Fruit fly (Drosophila melanogaster): ENCODE results near the gene CG43965.

Gene CG43965

DNA sequence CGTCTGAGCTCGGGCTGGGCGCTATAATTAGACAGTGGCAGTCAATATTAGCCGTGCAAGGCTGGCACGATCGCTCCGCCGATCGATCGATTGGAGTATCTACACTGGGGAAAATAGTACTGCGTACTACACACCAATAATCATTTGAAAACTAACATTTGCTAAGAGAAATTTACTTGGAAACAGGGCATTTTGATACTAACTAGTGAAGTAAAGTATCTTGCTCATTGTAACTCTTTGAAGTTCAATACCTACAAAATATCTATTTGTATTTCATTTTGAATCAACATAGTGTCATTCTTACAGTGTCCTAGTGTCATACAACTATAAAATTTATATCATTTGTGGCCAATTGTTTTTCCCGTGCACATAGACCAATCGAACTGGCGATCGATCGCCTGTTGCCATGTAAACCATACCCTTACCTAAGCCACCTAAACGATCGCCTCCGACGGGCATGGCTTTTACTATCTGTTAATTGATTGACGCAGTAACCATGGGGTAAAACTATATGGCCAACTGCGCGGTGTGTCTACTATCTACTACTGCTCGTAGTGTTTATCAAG, 24.8 kb downstream of the CG43965 start:
- TF ChIP-seq tj (GFP tag; optimal IDR thresholded peaks at IDR 0.05) (peak; percentile 57), Clk (GFP tag; optimal IDR thresholded peaks at IDR 0.05) (peak; percentile 34), CG7101 (tag; optimal IDR thresholded peaks at IDR 0.05) (peak; percentile 95), CG11617 (GFP tag; optimal IDR thresholded peaks at IDR 0.05) (peak; percentile 94), CG12768 (GFP tag; optimal IDR thresholded peaks at IDR 0.05) (peak; percentile 78), Mnt (GFP tag; optimal IDR thresholded peaks at IDR 0.05) (peak; percentile 37), CG7045 (GFP tag; optimal IDR thresholded peaks at IDR 0.05) (peak; percentile 79), ovo (GFP tag; optimal IDR thresholded peaks at IDR 0.05) (peak; percentile 51), CG33017 (tag; optimal IDR thresholded peaks at IDR 0.05) (peak; percentile 84), Crg-1 (GFP tag; optimal IDR thresholded peaks at IDR 0.05) (peak; percentile 4), toe (GFP tag; optimal IDR thresholded peaks at IDR 0.05) (peak; percentile 77), CG1620 (GFP tag; optimal IDR thresholded peaks at IDR 0.05) (peak; percentile 47), bab1 (GFP tag; optimal IDR thresholded peaks at IDR 0.05) (no peak), kay (GFP tag; ENCODE audit: borderline replicate concordance) (peak; percentile 90), pad (GFP tag; optimal IDR thresholded peaks at IDR 0.05) (peak; percentile 63), CG5204 (GFP tag; optimal IDR thresholded peaks at IDR 0.05) (peak; percentile 89), Hr96 (GFP tag; optimal IDR thresholded peaks at IDR 0.05) (peak; percentile 88), cnc (optimal IDR thresholded peaks at IDR 0.05) (no peak), CG14711 (tag; optimal IDR thresholded peaks at IDR 0.05) (peak; percentile 49), cic (GFP tag; optimal IDR thresholded peaks at IDR 0.05) (no peak)

dm6 chr3L:8700054-8700642, 25.4 kb downstream of the CG43965 start:
- no peak for TF ChIP-seq CG1620 (GFP tag; optimal IDR thresholded peaks at IDR 0.05)
- no peak for TF ChIP-seq toe (GFP tag; optimal IDR thresholded peaks at IDR 0.05)
- TF ChIP-seq bab1 (GFP tag; optimal IDR thresholded peaks at IDR 0.05): peak; percentile 85
- peak; percentile 55 for TF ChIP-seq Mnt (GFP tag; optimal IDR thresholded peaks at IDR 0.05)
- TF ChIP-seq kay (GFP tag; ENCODE audit: borderline replicate concordance): peak; percentile 86
- TF ChIP-seq cic (GFP tag; optimal IDR thresholded peaks at IDR 0.05): peak; percentile 96

DNA sequence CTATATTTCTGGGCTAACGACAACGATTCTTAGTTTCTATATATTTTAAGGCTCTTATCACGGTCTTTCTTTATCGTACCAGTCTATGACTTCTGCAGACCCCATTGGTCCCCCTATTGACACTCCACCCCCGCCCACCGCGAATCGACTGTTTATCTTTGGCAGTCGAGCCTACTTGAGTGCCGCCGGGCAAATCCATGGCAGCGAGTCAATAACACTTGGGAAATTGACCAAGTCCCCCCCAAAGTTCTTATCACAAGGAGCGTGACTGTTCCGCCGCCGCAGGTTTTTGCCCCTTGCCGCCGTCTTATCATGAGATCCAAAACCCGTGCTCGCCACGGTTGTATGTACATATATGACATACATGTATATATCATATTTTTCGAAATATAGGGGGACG, 26.0 kb downstream of the CG43965 start:
- TF ChIP-seq pad (GFP tag; optimal IDR thresholded peaks at IDR 0.05): peak; percentile 16
- peak; percentile 18 for TF ChIP-seq CG14711 (tag; optimal IDR thresholded peaks at IDR 0.05)
- TF ChIP-seq Crg-1 (GFP tag; optimal IDR thresholded peaks at IDR 0.05): no peak
- no peak for TF ChIP-seq CG7101 (tag; optimal IDR thresholded peaks at IDR 0.05)
- no peak for TF ChIP-seq CG12768 (GFP tag; optimal IDR thresholded peaks at IDR 0.05)
- TF ChIP-seq CG5204 (GFP tag; optimal IDR thresholded peaks at IDR 0.05): peak; percentile 21
- TF ChIP-seq kay (GFP tag; ENCODE audit: borderline replicate concordance): peak; percentile 86
- no peak for TF ChIP-seq CG11617 (GFP tag; optimal IDR thresholded peaks at IDR 0.05)
- TF ChIP-seq CG1620 (GFP tag; optimal IDR thresholded peaks at IDR 0.05): peak; percentile 6
- TF ChIP-seq ovo (GFP tag; optimal IDR thresholded peaks at IDR 0.05): no peak
- TF ChIP-seq Mnt (GFP tag; optimal IDR thresholded peaks at IDR 0.05): peak; percentile 25
- peak; percentile 20 for TF ChIP-seq bab1 (GFP tag; optimal IDR thresholded peaks at IDR 0.05)
- TF ChIP-seq tj (GFP tag; optimal IDR thresholded peaks at IDR 0.05): no peak
- no peak for TF ChIP-seq Clk (GFP tag; optimal IDR thresholded peaks at IDR 0.05)

DNA sequence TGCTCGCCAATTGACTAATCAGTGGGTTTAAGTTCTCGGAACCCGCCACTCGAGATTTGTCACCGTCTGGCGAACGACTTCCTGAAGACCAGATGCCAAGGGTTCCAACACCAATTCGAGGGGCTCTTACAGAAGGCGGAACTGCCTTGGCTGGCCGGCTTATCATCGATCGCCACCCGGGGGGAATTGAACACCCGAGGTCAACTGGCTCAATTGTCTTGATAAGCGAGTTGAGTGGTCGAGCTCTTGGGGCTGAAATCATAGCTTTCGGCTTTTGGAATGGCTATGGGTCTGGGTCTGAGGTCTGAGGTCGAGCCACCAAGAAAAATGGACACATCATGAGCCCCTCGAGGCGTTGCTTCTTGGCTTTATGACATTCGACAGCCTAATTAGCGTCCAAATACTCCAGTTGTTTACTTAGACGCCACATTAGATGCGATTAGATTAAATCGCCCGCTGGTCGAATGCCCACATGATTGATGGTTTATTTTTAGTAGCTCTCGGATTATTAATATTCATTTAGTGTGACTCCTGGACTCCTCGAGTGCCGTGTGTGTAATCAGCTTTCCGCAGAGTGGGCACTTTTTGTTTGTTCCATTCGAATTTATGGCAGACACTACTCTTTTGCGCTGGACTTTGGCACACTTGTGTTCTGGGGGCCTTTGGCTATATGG, 26.9 kb downstream of the CG43965 start:
- TF ChIP-seq ovo (GFP tag; optimal IDR thresholded peaks at IDR 0.05) (no peak), Hr96 (GFP tag; optimal IDR thresholded peaks at IDR 0.05) (no peak), cnc (optimal IDR thresholded peaks at IDR 0.05) (no peak), CG5204 (GFP tag; optimal IDR thresholded peaks at IDR 0.05) (no peak), Clk (GFP tag; optimal IDR thresholded peaks at IDR 0.05) (no peak), Crg-1 (GFP tag; optimal IDR thresholded peaks at IDR 0.05) (no peak), CG7101 (tag; optimal IDR thresholded peaks at IDR 0.05) (no peak), pad (GFP tag; optimal IDR thresholded peaks at IDR 0.05) (no peak), bab1 (GFP tag; optimal IDR thresholded peaks at IDR 0.05) (no peak), CG33017 (tag; optimal IDR thresholded peaks at IDR 0.05) (no peak), cic (GFP tag; optimal IDR thresholded peaks at IDR 0.05) (peak; percentile 80), CG7045 (GFP tag; optimal IDR thresholded peaks at IDR 0.05) (no peak), tj (GFP tag; optimal IDR thresholded peaks at IDR 0.05) (peak; percentile 59), CG1620 (GFP tag; optimal IDR thresholded peaks at IDR 0.05) (no peak), CG12768 (GFP tag; optimal IDR thresholded peaks at IDR 0.05) (peak; percentile 38), kay (GFP tag; ENCODE audit: borderline replicate concordance) (peak; percentile 17)

DNA sequence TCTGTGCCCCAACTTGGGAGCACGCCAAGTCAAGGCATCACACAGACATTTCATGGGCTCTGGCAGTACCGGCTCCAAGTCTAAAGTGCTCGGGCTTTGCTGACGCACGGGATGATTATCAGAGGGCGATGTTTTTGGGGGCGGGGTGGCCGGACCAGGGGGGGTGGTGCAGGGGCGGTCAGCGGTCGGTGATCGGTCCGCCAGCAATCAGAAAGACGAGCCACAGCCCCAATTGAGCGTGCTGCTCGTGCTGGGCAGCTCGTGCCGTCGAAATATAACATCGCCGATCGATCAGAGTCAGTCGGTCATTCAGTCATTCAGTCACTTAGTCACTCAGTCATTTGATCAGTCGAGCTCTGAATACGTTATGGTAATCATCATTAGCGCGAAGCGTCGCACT, 27.7 kb downstream of the CG43965 start:
- no peak for TF ChIP-seq cic (GFP tag; optimal IDR thresholded peaks at IDR 0.05)
- peak; percentile 77 for TF ChIP-seq CG12768 (GFP tag; optimal IDR thresholded peaks at IDR 0.05)
- no peak for TF ChIP-seq Clk (GFP tag; optimal IDR thresholded peaks at IDR 0.05)
- peak; percentile 71 for TF ChIP-seq bab1 (GFP tag; optimal IDR thresholded peaks at IDR 0.05)

DNA sequence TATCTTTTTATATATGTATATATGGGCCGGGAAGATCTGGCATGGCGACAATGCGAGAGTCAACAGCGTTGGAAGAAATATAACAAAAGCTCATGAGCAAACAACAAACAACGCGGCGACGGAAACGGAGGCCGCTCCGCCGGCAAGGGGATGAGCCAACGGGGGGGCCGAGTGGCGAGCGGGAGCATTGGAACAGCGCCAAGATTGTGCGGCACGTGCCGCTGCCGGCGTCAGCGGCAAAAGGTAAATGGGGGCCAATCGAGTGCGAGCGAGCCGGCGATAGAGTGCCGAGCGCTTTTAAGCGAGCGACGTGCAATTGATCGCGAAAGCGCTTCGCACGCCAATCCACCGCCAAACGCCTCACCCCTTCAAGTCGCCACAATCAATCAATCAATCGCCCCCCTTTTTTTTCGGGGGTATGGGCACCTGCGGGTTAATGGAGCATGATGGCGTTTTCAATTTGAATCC, 29.1 kb downstream of the CG43965 start:
- TF ChIP-seq Clk (GFP tag; optimal IDR thresholded peaks at IDR 0.05): peak; percentile 27
- TF ChIP-seq tj (GFP tag; optimal IDR thresholded peaks at IDR 0.05): peak; percentile 45
- TF ChIP-seq CG7045 (GFP tag; optimal IDR thresholded peaks at IDR 0.05): peak; percentile 83
- TF ChIP-seq CG11617 (GFP tag; optimal IDR thresholded peaks at IDR 0.05): peak; percentile 78
- peak; percentile 42 for TF ChIP-seq Hr96 (GFP tag; optimal IDR thresholded peaks at IDR 0.05)
- peak; percentile 66 for TF ChIP-seq CG7101 (tag; optimal IDR thresholded peaks at IDR 0.05)
- TF ChIP-seq kay (GFP tag; ENCODE audit: borderline replicate concordance): no peak
- TF ChIP-seq pad (GFP tag; optimal IDR thresholded peaks at IDR 0.05): peak; percentile 59
- TF ChIP-seq Crg-1 (GFP tag; optimal IDR thresholded peaks at IDR 0.05): peak; percentile 88
- TF ChIP-seq CG33017 (tag; optimal IDR thresholded peaks at IDR 0.05): peak; percentile 23
- peak; percentile 51 for TF ChIP-seq CG5204 (GFP tag; optimal IDR thresholded peaks at IDR 0.05)
- TF ChIP-seq CG14711 (tag; optimal IDR thresholded peaks at IDR 0.05): peak; percentile 45
- peak; percentile 93 for TF ChIP-seq bab1 (GFP tag; optimal IDR thresholded peaks at IDR 0.05)
- peak; percentile 95 for TF ChIP-seq cic (GFP tag; optimal IDR thresholded peaks at IDR 0.05)
- peak; percentile 67 for TF ChIP-seq CG1620 (GFP tag; optimal IDR thresholded peaks at IDR 0.05)
- peak; percentile 86 for TF ChIP-seq Mnt (GFP tag; optimal IDR thresholded peaks at IDR 0.05)
- TF ChIP-seq CG12768 (GFP tag; optimal IDR thresholded peaks at IDR 0.05): peak; percentile 91
- TF ChIP-seq ovo (GFP tag; optimal IDR thresholded peaks at IDR 0.05): peak; percentile 91
- no peak for TF ChIP-seq cnc (optimal IDR thresholded peaks at IDR 0.05)
- TF ChIP-seq toe (GFP tag; optimal IDR thresholded peaks at IDR 0.05): no peak
